Fruit fly (Drosophila melanogaster) whole organism, embryonic: Measurements from ENCODE around the gene ry.

Experiments
- CG10147 ChIP-seq: fragments of 200-800 bp; sonication (Bioruptor generic); optimal IDR thresholded peaks from 2 replicates; lab custom pipeline; 2019; ENCODE audit warnings: missing biosample characterization, mild to moderate bottlenecking, missing genetic modification characterization, moderate library complexity
- CG11504 ChIP-seq: fragments of 200-800 bp; sonication (Bioruptor generic); optimal IDR thresholded peaks from 3 replicates; lab custom pipeline; 2019; ENCODE audit warnings: missing biosample characterization, mild to moderate bottlenecking, missing genetic modification characterization, moderate library complexity
- CG11723 ChIP-seq: fragments of 200-800 bp; sonication (Bioruptor generic); optimal IDR thresholded peaks from 2 replicates; lab custom pipeline; 2017; ENCODE audit warnings: missing biosample characterization, mild to moderate bottlenecking, missing genetic modification characterization
- CG12659 ChIP-seq: fragments of 200-800 bp; sonication (Bioruptor generic); optimal IDR thresholded peaks from 3 replicates; lab custom pipeline; 2017; ENCODE audit warnings: mild to moderate bottlenecking, missing biosample characterization, missing genetic modification reagents, missing genetic modification characterization
- CG12942 ChIP-seq: fragments of 200-800 bp; sonication (Bioruptor generic); optimal IDR thresholded peaks from 3 replicates; lab custom pipeline; 2016; ENCODE audit warnings: missing biosample characterization, missing genetic modification characterization
- CG14860 ChIP-seq: fragments of 200-800 bp; sonication (Bioruptor generic); IDR thresholded peaks from 3 replicates; pipeline ENCODE4 v1.3.6; 2022; ENCODE audit warnings: missing biosample characterization, missing genetic modification characterization; ENCODE audit not compliant: partially characterized antibody
- CG16813 ChIP-seq: fragments of 200-800 bp; sonication (Bioruptor generic); IDR thresholded peaks from 3 replicates; pipeline ENCODE4 v1.3.6; 2022; ENCODE audit warnings: missing biosample characterization, missing genetic modification characterization; ENCODE audit not compliant: partially characterized antibody
- CG17385 ChIP-seq: fragments of 200-800 bp; sonication (Bioruptor generic); optimal IDR thresholded peaks from 3 replicates; lab custom pipeline; 2018; ENCODE audit warnings: missing biosample characterization, mild to moderate bottlenecking, missing genetic modification characterization
- CG2129 ChIP-seq: fragments of 200-800 bp; sonication (Bioruptor generic); IDR thresholded peaks from 2 replicates; pipeline ENCODE4 v1.3.6; 2022; ENCODE audit warnings: missing biosample characterization, missing genetic modification characterization; ENCODE audit not compliant: partially characterized antibody
- CG31441 ChIP-seq: fragments of 200-800 bp; sonication (Bioruptor generic); IDR thresholded peaks from 2 replicates; pipeline ENCODE4 v1.3.6; 2022; ENCODE audit warnings: missing biosample characterization, missing genetic modification characterization
- CG33213 ChIP-seq: fragments of 200-800 bp; sonication (Bioruptor generic); optimal IDR thresholded peaks from 3 replicates; lab custom pipeline; 2016; ENCODE audit warnings: missing biosample characterization, missing genetic modification characterization
- CG33557 ChIP-seq: fragments of 200-800 bp; sonication (Bioruptor generic); optimal IDR thresholded peaks from 2 replicates; lab custom pipeline; 2019; ENCODE audit warnings: missing biosample characterization, mild to moderate bottlenecking, missing genetic modification characterization, moderate library complexity
- CG4360 ChIP-seq: fragments of 200-800 bp; sonication (Bioruptor generic); IDR thresholded peaks from 2 replicates; pipeline ENCODE4 v1.3.6; 2022; ENCODE audit warnings: missing biosample characterization, missing genetic modification characterization
- CG6813 ChIP-seq: fragments of 200-800 bp; sonication (Bioruptor generic); optimal IDR thresholded peaks from 2 replicates; lab custom pipeline; 2017; ENCODE audit warnings: missing biosample characterization, missing genetic modification characterization, mild to moderate bottlenecking, moderate library complexity, missing genetic modification reagents
- CG7987 ChIP-seq: fragments of 200-800 bp; sonication (Bioruptor generic); optimal IDR thresholded peaks from 2 replicates; lab custom pipeline; 2018; ENCODE audit warnings: missing biosample characterization, mild to moderate bottlenecking, missing genetic modification characterization, moderate library complexity
- CG8944 ChIP-seq: fragments of 200-800 bp; sonication (Bioruptor generic); optimal IDR thresholded peaks from 3 replicates; lab custom pipeline; 2016; ENCODE audit warnings: missing biosample characterization, missing genetic modification characterization
- CG9609 ChIP-seq: fragments of 200-800 bp; sonication (Bioruptor generic); optimal IDR thresholded peaks from 3 replicates; lab custom pipeline; 2016; ENCODE audit warnings: missing biosample characterization, missing genetic modification characterization
- Camta ChIP-seq: fragments of 200-800 bp; sonication (Bioruptor generic); optimal IDR thresholded peaks from 2 replicates; lab custom pipeline; 2016; ENCODE audit warnings: missing biosample characterization, missing genetic modification characterization
- Doc3 ChIP-seq: fragments of 200-800 bp; sonication (Bioruptor generic); IDR thresholded peaks from 3 replicates; pipeline ENCODE4 v1.3.6; 2022; ENCODE audit warnings: missing biosample characterization, missing genetic modification characterization; ENCODE audit not compliant: partially characterized antibody
- Fer3 ChIP-seq: fragments of 200-800 bp; sonication (Bioruptor generic); optimal IDR thresholded peaks from 2 replicates; lab custom pipeline; 2018; ENCODE audit warnings: missing biosample characterization, mild to moderate bottlenecking, missing genetic modification characterization, moderate library complexity
- HmgD ChIP-seq: fragments of 200-800 bp; sonication (Bioruptor generic); optimal IDR thresholded peaks from 3 replicates; lab custom pipeline; 2016; ENCODE audit warnings: missing biosample characterization, missing genetic modification characterization
- Max ChIP-seq: fragments of 200-800 bp; sonication (Bioruptor generic); optimal IDR thresholded peaks from 2 replicates; lab custom pipeline; 2016; ENCODE audit warnings: missing biosample characterization, mild to moderate bottlenecking, missing genetic modification characterization
- Med ChIP-seq: fragments of 200-800 bp; sonication (Bioruptor generic); peaks from one replicate; lab custom pipeline; 2016; ENCODE audit warnings: missing biosample characterization, missing genetic modification characterization, mild to moderate bottlenecking, inconsistent platforms, moderate library complexity
- NC2β ChIP-seq: fragments of 200-800 bp; sonication (Bioruptor generic); optimal IDR thresholded peaks from 2 replicates; lab custom pipeline; 2016; ENCODE audit warnings: missing biosample characterization, missing genetic modification characterization
- Scr ChIP-seq: fragments of 200-800 bp; sonication (Bioruptor generic); IDR thresholded peaks from 2 replicates; pipeline ENCODE4 v1.3.6; 2022; ENCODE audit warnings: missing biosample characterization, missing genetic modification characterization; ENCODE audit not compliant: partially characterized antibody
- Side ChIP-seq: fragments of 200-800 bp; sonication (Bioruptor generic); optimal IDR thresholded peaks from 2 replicates; lab custom pipeline; 2016; ENCODE audit warnings: missing biosample characterization, missing genetic modification characterization
- Sry-δ ChIP-seq: fragments of 200-800 bp; sonication (Bioruptor generic); optimal IDR thresholded peaks from 2 replicates; lab custom pipeline; 2016; ENCODE audit warnings: missing biosample characterization, missing genetic modification characterization
- YL-1 ChIP-seq: fragments of 200-800 bp; sonication (Bioruptor generic); optimal IDR thresholded peaks from 3 replicates; lab custom pipeline; 2017; ENCODE audit warnings: missing biosample characterization, mild to moderate bottlenecking, missing genetic modification characterization
- amos ChIP-seq: fragments of 200-800 bp; sonication (Bioruptor generic); IDR thresholded peaks from 2 replicates; pipeline ENCODE4 v1.3.6; 2022; ENCODE audit warnings: missing biosample characterization, missing genetic modification characterization; ENCODE audit not compliant: partially characterized antibody
- br ChIP-seq: fragments of >200 bp; optimal IDR thresholded peaks from 2 replicates; lab custom pipeline; 2017
- chinmo ChIP-seq: fragments of 200-800 bp; sonication (Bioruptor generic); IDR thresholded peaks from 4 replicates; pipeline ENCODE4 v1.3.6; 2022; ENCODE audit warnings: missing biosample characterization, missing genetic modification characterization; ENCODE audit not compliant: partially characterized antibody
- dimm ChIP-seq: fragments of 200-800 bp; sonication (Bioruptor generic); IDR thresholded peaks from 2 replicates; pipeline ENCODE4 v1.3.6; 2022; ENCODE audit warnings: missing biosample characterization, missing genetic modification characterization
- dpn ChIP-seq, 2 experiments: fragments of 200-800 bp; sonication (Bioruptor generic); optimal IDR thresholded peaks; 3 replicates each; lab custom pipeline; 2016; ENCODE audit warnings: missing biosample characterization in 2 of 2, missing genetic modification characterization in 2 of 2
- eyg ChIP-seq: fragments of 200-800 bp; sonication (Bioruptor generic); optimal IDR thresholded peaks from 3 replicates; lab custom pipeline; 2016; ENCODE audit warnings: missing biosample characterization, missing genetic modification characterization
- ftz-f1 ChIP-seq: fragments of 200-800 bp; sonication (Bioruptor generic); optimal IDR thresholded peaks from 2 replicates; lab custom pipeline; 2016; ENCODE audit warnings: missing biosample characterization, missing genetic modification characterization
- gfzf ChIP-seq: fragments of 200-800 bp; sonication (Bioruptor generic); optimal IDR thresholded peaks from 2 replicates; lab custom pipeline; 2016; ENCODE audit warnings: missing biosample characterization, mild to moderate bottlenecking, missing genetic modification characterization, moderate library complexity
- jumu ChIP-seq: fragments of 200-800 bp; sonication (Bioruptor generic); optimal IDR thresholded peaks from 3 replicates; lab custom pipeline; 2016; ENCODE audit warnings: missing biosample characterization, missing genetic modification characterization
- ken ChIP-seq: fragments of 200-800 bp; sonication (Bioruptor generic); IDR thresholded peaks from 3 replicates; pipeline ENCODE4 v1.3.6; 2022; ENCODE audit warnings: missing biosample characterization, missing genetic modification characterization
- lilli ChIP-seq: fragments of 200-800 bp; sonication (Bioruptor generic); optimal IDR thresholded peaks from 3 replicates; lab custom pipeline; 2016; ENCODE audit warnings: missing biosample characterization, missing genetic modification characterization
- nmo ChIP-seq: fragments of 200-800 bp; sonication (Bioruptor generic); optimal IDR thresholded peaks from 2 replicates; lab custom pipeline; 2018; ENCODE audit warnings: missing biosample characterization, mild to moderate bottlenecking, missing genetic modification characterization, moderate library complexity
- phol ChIP-seq: fragments of 200-800 bp; sonication (Bioruptor generic); optimal IDR thresholded peaks from 3 replicates; lab custom pipeline; 2018; ENCODE audit warnings: missing biosample characterization, mild to moderate bottlenecking, missing genetic modification characterization, moderate library complexity
- sna ChIP-seq: fragments of 200-800 bp; sonication (Bioruptor generic); IDR thresholded peaks from 2 replicates; pipeline ENCODE4 v1.3.6; 2022; ENCODE audit warnings: missing biosample characterization, missing genetic modification characterization; ENCODE audit not compliant: partially characterized antibody
- tll ChIP-seq, 2 experiments: fragments of 200-800 bp in 1 of 2; fragments of >200 bp in 1 of 2; sonication (Bioruptor generic) in 1 of 2; optimal IDR thresholded peaks; 2 replicates each; lab custom pipeline; 2017 to 2019; ENCODE audit warnings: missing biosample characterization in 2 of 2, missing genetic modification characterization in 2 of 2, mild to moderate bottlenecking in 1 of 2, moderate library complexity in 1 of 2
- tna ChIP-seq: fragments of 200-800 bp; sonication (Bioruptor generic); IDR thresholded peaks from 2 replicates; pipeline ENCODE4 v1.3.6; 2022; ENCODE audit warnings: missing biosample characterization, missing genetic modification characterization; ENCODE audit not compliant: partially characterized antibody
- trem ChIP-seq: fragments of 200-800 bp; optimal IDR thresholded peaks from 3 replicates; lab custom pipeline; 2019; ENCODE audit warnings: missing biosample characterization, mild to moderate bottlenecking, missing genetic modification characterization, moderate library complexity
- unc-4 ChIP-seq: fragments of 200-800 bp; sonication (Bioruptor generic); IDR thresholded peaks from 2 replicates; pipeline ENCODE4 v1.3.6; 2022; ENCODE audit warnings: missing biosample characterization, missing genetic modification characterization; ENCODE audit not compliant: partially characterized antibody
- vnd ChIP-seq: fragments of 200-800 bp; sonication (Bioruptor generic); IDR thresholded peaks from 3 replicates; pipeline ENCODE4 v1.3.6; 2022; ENCODE audit warnings: missing biosample characterization, missing genetic modification characterization; ENCODE audit not compliant: partially characterized antibody

The ry gene

dm6 chr3R:13051942-13052693 is 19.8 kb downstream of the ry start, which contains the start of gene pic:
Gene pic (plus strand): TSS chr3R:13052245.
- no peak for TF ChIP-seq Fer3 (tag; lab: Kevin White, UChicago)
- no peak for TF ChIP-seq CG33557
- TF ChIP-seq amos = peak; percentile 75
- TF ChIP-seq nmo (GFP tag; lab: Kevin White, UChicago) = peak; percentile 58
- no peak for TF ChIP-seq dimm
- TF ChIP-seq dpn (GFP tag; optimal IDR thresholded peaks at IDR 0.05; lab: Kevin White, UChicago) = no peak
- peak; percentile 79 for TF ChIP-seq trem
- no peak for TF ChIP-seq CG6813 (GFP tag; lab: Kevin White, UChicago)
- TF ChIP-seq ken (GFP tag; lab: Robert Waterston, UW) = no peak
- TF ChIP-seq CG11504 (tag; lab: Kevin White, UChicago) = no peak
- TF ChIP-seq HmgD = peak; percentile 26
- peak; percentile 69 for TF ChIP-seq CG2129 (GFP tag; lab: Robert Waterston, UW)
- peak; percentile 38 for TF ChIP-seq Max (GFP tag; lab: Kevin White, UChicago)
- no peak for TF ChIP-seq CG10147 (GFP tag; lab: Kevin White, UChicago)
- no peak for TF ChIP-seq br (lab: Kevin White, UChicago)
- TF ChIP-seq NC2β (GFP tag; lab: Kevin White, UChicago) = peak; percentile 16
- TF ChIP-seq chinmo (GFP tag; lab: Robert Waterston, UW) = 0 out of 4 replicates have a peak, but pooled peaks have one; percentile 24
- TF ChIP-seq CG14860 (GFP tag; lab: Robert Waterston, UW) = peak; percentile 84
- no peak for TF ChIP-seq Camta (GFP tag; lab: Kevin White, UChicago)
- peak; percentile 85 for TF ChIP-seq Sry-δ (GFP tag; lab: Kevin White, UChicago)
- TF ChIP-seq lilli (GFP tag; lab: Kevin White, UChicago) = no peak
- TF ChIP-seq CG12942 (GFP tag; lab: Kevin White, UChicago) = no peak
- TF ChIP-seq tll (GFP tag; optimal IDR thresholded peaks at IDR 0.05; lab: Kevin White, UChicago) = peak; percentile 64 to 67
- TF ChIP-seq Med = peak; percentile 76
- TF ChIP-seq Side (GFP tag; lab: Kevin White, UChicago) = peak; percentile 18
- peak; percentile 72 for TF ChIP-seq unc-4 (GFP tag; lab: Robert Waterston, UW)
- TF ChIP-seq YL-1 (GFP tag; lab: Kevin White, UChicago) = peak; percentile 55
- peak; percentile 76 for TF ChIP-seq Doc3 (GFP tag; lab: Robert Waterston, UW)
- no peak for TF ChIP-seq CG7987 (GFP tag; lab: Kevin White, UChicago)
- TF ChIP-seq sna (GFP tag; lab: Robert Waterston, UW) = peak; percentile 80
- peak; percentile 87 for TF ChIP-seq Scr (GFP tag; lab: Robert Waterston, UW)
- peak; percentile 8 for TF ChIP-seq CG9609 (GFP tag; lab: Kevin White, UChicago)
- peak; percentile 90 for TF ChIP-seq gfzf
- peak; percentile 86 for TF ChIP-seq CG17385 (GFP tag; lab: Kevin White, UChicago)
- TF ChIP-seq vnd = peak; percentile 70
- TF ChIP-seq CG12659 (GFP tag; lab: Kevin White, UChicago) = peak; percentile 31
- no peak for TF ChIP-seq CG8944 (GFP tag; lab: Kevin White, UChicago)
- peak; percentile 9; the same call in 1 of the 2 replicates for TF ChIP-seq CG31441 (GFP tag; lab: Robert Waterston, UW)
- peak; percentile 21 for TF ChIP-seq jumu
- TF ChIP-seq phol (tag; lab: Kevin White, UChicago) = peak; percentile 56
- TF ChIP-seq eyg (GFP tag; lab: Kevin White, UChicago) = peak; percentile 26
- TF ChIP-seq tna (GFP tag; lab: Robert Waterston, UW) = peak; percentile 51
- TF ChIP-seq ftz-f1 (GFP tag; lab: Kevin White, UChicago) = no peak
- TF ChIP-seq CG33213 (GFP tag; lab: Kevin White, UChicago) = peak; percentile 37
- peak; percentile 21; the same call in 1 of the 2 replicates for TF ChIP-seq CG4360
- TF ChIP-seq CG11723 = no peak
- peak; percentile 81 for TF ChIP-seq CG16813 (GFP tag; lab: Robert Waterston, UW)
